Fruit fly (Drosophila melanogaster) whole organism, wandering third instar larva: ENCODE data around the gene Sh3beta.

ENCODE experiments used
- CG32264 ChIP-seq: fragments of 200-800 bp; sonication (Bioruptor generic); optimal IDR thresholded peaks from 2 replicates; lab custom pipeline; 2016; ENCODE audit warnings: missing biosample characterization, missing genetic modification characterization
- Myc ChIP-seq: fragments of >200 bp; optimal IDR thresholded peaks from 2 replicates; lab custom pipeline; 2017
- h ChIP-seq: fragments of 200-800 bp; sonication (Bioruptor generic); optimal IDR thresholded peaks from 3 replicates; lab custom pipeline; 2016; ENCODE audit warnings: missing biosample characterization, mild to moderate bottlenecking, missing genetic modification characterization
- lola ChIP-seq: fragments of >200 bp; optimal IDR thresholded peaks from 2 replicates; lab custom pipeline; 2017; ENCODE audit warnings: missing biosample characterization, missing genetic modification characterization
- psq ChIP-seq: fragments of 200-800 bp; sonication (Bioruptor generic); optimal IDR thresholded peaks from 3 replicates; lab custom pipeline; 2017; ENCODE audit warnings: missing biosample characterization, mild to moderate bottlenecking, missing genetic modification characterization, moderate library complexity
- rgr ChIP-seq: fragments of 200-800 bp; sonication (Bioruptor generic); optimal IDR thresholded peaks from 3 replicates; lab custom pipeline; 2016; ENCODE audit warnings: missing biosample characterization, mild to moderate bottlenecking, missing genetic modification characterization
- sage ChIP-seq: fragments of 200-800 bp; sonication (Bioruptor generic); optimal IDR thresholded peaks from 2 replicates; lab custom pipeline; 2016; ENCODE audit warnings: missing biosample characterization, mild to moderate bottlenecking, missing genetic modification characterization

DNA sequence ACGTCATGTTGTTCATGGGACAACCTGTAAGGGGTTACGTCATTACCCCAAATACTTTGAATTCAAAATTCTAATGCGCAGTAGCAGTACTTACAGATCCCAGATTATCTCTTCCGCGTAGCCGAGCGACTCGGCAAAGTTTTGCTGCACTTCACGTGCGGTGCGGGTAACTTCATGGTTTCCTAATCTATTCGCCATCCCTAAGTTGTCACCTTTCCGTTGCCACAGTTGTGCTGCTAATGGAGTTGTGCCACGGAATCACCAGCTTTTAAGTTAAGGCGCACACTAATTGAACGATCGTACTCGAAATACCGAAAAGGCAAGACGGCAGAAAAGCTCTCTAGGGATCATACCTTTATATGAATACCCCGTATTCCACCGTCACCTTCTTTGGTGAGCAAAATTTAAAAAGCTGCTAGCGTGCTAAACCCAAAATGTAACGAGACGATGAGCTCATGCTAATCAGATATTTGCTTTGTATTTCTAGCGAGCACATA lies 9.2 kb downstream of the Sh3beta start, which contains the start of gene pst:
- TF ChIP-seq lola (GFP tag; lab: Kevin White, UChicago) (no peak), sage (GFP tag; lab: Kevin White, UChicago) (no peak), h (GFP tag; lab: Kevin White, UChicago) (no peak), CG32264 (no peak), Myc (lab: Kevin White, UChicago) (no peak), psq (no peak), rgr (GFP tag; lab: Kevin White, UChicago) (no peak)
